Worm (Caenorhabditis elegans): Measurements from ENCODE around the gene orai-1.

ce11 chrIII:609549-609948 is 37.0 kb upstream of the orai-1 start, which contains the start of gene best-17:
- TF ChIP-seq him-1 (tag; optimal IDR thresholded peaks at IDR 0.05) (no peak), W03F9.2 (tag; optimal IDR thresholded peaks at IDR 0.05) (no peak), dao-5 (tag; optimal IDR thresholded peaks at IDR 0.05) (no peak)

All from whole organism, L4/young adult.